Fruit fly (Drosophila melanogaster): ENCODE data around the gene eRF1.
A peak's percentile ranks its signal among the peaks of the same experiment; 100 is the strongest.

The eRF1 gene

dm6 chr3L:20401026-20401912 is 53.1 kb downstream of the eRF1 start, which contains the start of gene trbl (continued):
- TF ChIP-seq CG9797 (GFP tag; optimal IDR thresholded peaks at IDR 0.05) (peak; percentile 86), CG4282 (GFP tag; optimal IDR thresholded peaks at IDR 0.05) (no peak), CG7357 (GFP tag; IDR thresholded peaks at IDR 0.05) (no peak), vnd (GFP tag; IDR thresholded peaks at IDR 0.05; ENCODE audit: partially characterized antibody) (peak; percentile 43; the same call in 1 of the 3 replicates), ken (GFP tag; IDR thresholded peaks at IDR 0.05) (no peak), eve (GFP tag; optimal IDR thresholded peaks at IDR 0.05) (no peak), CG2202 (tag; optimal IDR thresholded peaks at IDR 0.05) (no peak), CG17612 (GFP tag; IDR thresholded peaks at IDR 0.05) (no peak), emc (GFP tag; optimal IDR thresholded peaks at IDR 0.05) (no peak), stwl (tag; optimal IDR thresholded peaks at IDR 0.05) (peak; percentile 31), ci (GFP tag; IDR thresholded peaks at IDR 0.05) (peak; percentile 43; the same call in 1 of the 3 replicates), CG3281 (GFP tag; optimal IDR thresholded peaks at IDR 0.05) (peak; percentile 47), al (GFP tag; IDR thresholded peaks at IDR 0.05) (no peak), CG7987 (GFP tag; optimal IDR thresholded peaks at IDR 0.05) (no peak), CG4404 (GFP tag; IDR thresholded peaks at IDR 0.05) (no peak), Drgx (GFP tag; IDR thresholded peaks at IDR 0.05) (no peak), gsb-n (tag; optimal IDR thresholded peaks at IDR 0.05) (no peak), Hr78 (GFP tag; optimal IDR thresholded peaks at IDR 0.05) (peak in 1 of 2 experiments; percentile 44), CG18764 (GFP tag; optimal IDR thresholded peaks at IDR 0.05) (no peak), Lim3 (GFP tag; IDR thresholded peaks at IDR 0.05) (no peak), caup (GFP tag; optimal IDR thresholded peaks at IDR 0.05; ENCODE audit: severe bottlenecking) (peak; percentile 28), ase (GFP tag; IDR thresholded peaks at IDR 0.05) (no peak), wdn (GFP tag; IDR thresholded peaks at IDR 0.05) (no peak), CG8944 (GFP tag; optimal IDR thresholded peaks at IDR 0.05) (no peak), CG12155 (GFP tag; optimal IDR thresholded peaks at IDR 0.05) (no peak), CG13296 (GFP tag; optimal IDR thresholded peaks at IDR 0.05) (peak; percentile 53), aop (GFP tag; IDR thresholded peaks at IDR 0.05) (no peak), CG8388 (GFP tag; optimal IDR thresholded peaks at IDR 0.05) (no peak), CG3726 (GFP tag; IDR thresholded peaks at IDR 0.05) (no peak), YL-1 (GFP tag; optimal IDR thresholded peaks at IDR 0.05) (no peak), CG11504 (tag; optimal IDR thresholded peaks at IDR 0.05) (peak; percentile 12), CG1603 (tag; optimal IDR thresholded peaks at IDR 0.05) (peak; percentile 27), Bgb (GFP tag; IDR thresholded peaks at IDR 0.05; ENCODE audit: partially characterized antibody) (peak; percentile 77), CG9876 (GFP tag; optimal IDR thresholded peaks at IDR 0.05) (no peak), CG31365 (tag; optimal IDR thresholded peaks at IDR 0.05) (peak; percentile 71), CG9609 (GFP tag; optimal IDR thresholded peaks at IDR 0.05) (no peak), ATbp (GFP tag; optimal IDR thresholded peaks at IDR 0.05) (no peak), Atf-2 (GFP tag; optimal IDR thresholded peaks at IDR 0.05) (no peak), CG8478 (optimal IDR thresholded peaks at IDR 0.05) (peak; percentile 49), kni (GFP tag; optimal IDR thresholded peaks at IDR 0.05) (peak; percentile 81), lilli (GFP tag; optimal IDR thresholded peaks at IDR 0.05) (peak; percentile 8), nmo (GFP tag; optimal IDR thresholded peaks at IDR 0.05) (peak; percentile 82), ems (GFP tag; optimal IDR thresholded peaks at IDR 0.05) (no peak), CG11093 (GFP tag; IDR thresholded peaks at IDR 0.05) (no peak), Spps (tag; optimal IDR thresholded peaks at IDR 0.05) (no peak), Antp (GFP tag; optimal IDR thresholded peaks at IDR 0.05) (no peak), Dll (GFP tag; IDR thresholded peaks at IDR 0.05; ENCODE audit: partially characterized antibody) (0 out of 4 replicates have a peak, but pooled peaks have one; percentile 52), D (optimal IDR thresholded peaks at IDR 0.05) (peak; percentile 22), D (GFP tag; optimal IDR thresholded peaks at IDR 0.05) (no peak), Fer2 (tag; optimal IDR thresholded peaks at IDR 0.05) (no peak)

Measured in whole organism, embryonic.